Worm (Caenorhabditis elegans): Measurements from ENCODE around the gene C56C10.4.

C56C10.4 gene

DNA sequence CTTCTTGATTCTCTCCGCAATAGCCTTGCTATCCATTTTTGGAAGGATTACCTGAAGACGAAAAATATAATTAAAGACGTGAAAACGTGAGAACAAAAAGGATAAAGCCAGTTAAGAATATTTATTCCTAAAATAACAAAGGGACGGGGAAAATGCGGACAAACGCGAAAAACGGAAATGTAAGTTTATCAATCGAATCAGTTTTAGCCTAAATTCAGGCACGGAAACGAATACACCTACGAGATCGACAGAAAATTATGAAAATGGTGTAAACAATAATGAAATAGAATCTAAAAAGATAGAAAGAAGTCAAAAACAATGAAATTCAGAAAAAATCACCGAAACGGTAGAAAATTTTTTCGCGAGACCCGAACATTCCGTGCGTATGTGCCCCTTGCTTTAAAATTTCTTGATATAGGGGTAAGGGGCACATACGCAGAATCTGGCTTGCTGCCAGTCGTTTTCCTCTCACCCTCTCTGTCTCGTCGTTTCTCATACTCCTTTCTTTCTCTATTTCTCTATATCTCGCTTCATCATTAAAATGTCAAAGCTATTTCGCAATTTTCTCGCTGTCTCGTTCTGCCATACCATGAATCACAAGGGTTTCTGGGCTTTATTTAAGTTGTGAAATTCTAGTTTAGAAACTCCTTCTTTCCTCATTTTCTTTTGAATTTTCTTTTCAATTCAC is 5.9 kb downstream of the C56C10.4 start, which contains the start of gene icd-1 (continued):
- TF ChIP-seq elt-3 (tag; optimal IDR thresholded peaks at IDR 0.05), result peak in 5 of 6 experiments; percentile 50 to 93 (median 68)
- peak; percentile 84 to 87 for TF ChIP-seq lin-35 (GFP tag; optimal IDR thresholded peaks at IDR 0.05)
- peak; percentile 88 for TF ChIP-seq irx-1 (tag; optimal IDR thresholded peaks at IDR 0.05)
- peak; percentile 98 for TF ChIP-seq swsn-7 (tag; optimal IDR thresholded peaks at IDR 0.05)
- TF ChIP-seq fkh-4 (tag; optimal IDR thresholded peaks at IDR 0.05; ENCODE audit: borderline replicate concordance), result peak; percentile 66
- peak; percentile 94 for TF ChIP-seq jun-1 (tag; optimal IDR thresholded peaks at IDR 0.05)
- TF ChIP-seq mab-9 (GFP tag; IDR thresholded peaks at IDR 0.05), result peak; percentile 65
- TF ChIP-seq ztf-4 (tag; optimal IDR thresholded peaks at IDR 0.05), result peak; percentile 97
- TF ChIP-seq Y116A8C.19 (tag; optimal IDR thresholded peaks at IDR 0.05; ENCODE audit: borderline replicate concordance), result no peak
- peak; percentile 96 for TF ChIP-seq isw-1 (GFP tag; IDR thresholded peaks at IDR 0.05)
- peak; percentile 86 for TF ChIP-seq egl-13 (tag; optimal IDR thresholded peaks at IDR 0.05)
- TF ChIP-seq F16B12.6 (tag; optimal IDR thresholded peaks at IDR 0.05), result peak; percentile 69
- peak; percentile 76 to 81 (median 76) for TF ChIP-seq dpl-1 (GFP tag; optimal IDR thresholded peaks at IDR 0.05)
- peak; percentile 97 for TF ChIP-seq nhr-47 (tag; optimal IDR thresholded peaks at IDR 0.05)
- peak; percentile 95 for TF ChIP-seq fos-1 (tag; optimal IDR thresholded peaks at IDR 0.05)
- TF ChIP-seq nhr-20 (tag; optimal IDR thresholded peaks at IDR 0.05), result peak; percentile 98
- no peak for TF ChIP-seq ets-5 (GFP tag; IDR thresholded peaks at IDR 0.05)
- TF ChIP-seq fkh-10 (GFP tag; optimal IDR thresholded peaks at IDR 0.05), result peak; percentile 86
- peak in 1 of 2 experiments; percentile 85 for TF ChIP-seq ztf-11 (tag; optimal IDR thresholded peaks at IDR 0.05)
- peak; percentile 94 for TF ChIP-seq dsc-1 (tag; optimal IDR thresholded peaks at IDR 0.05)
- TF ChIP-seq nhr-84 (tag; optimal IDR thresholded peaks at IDR 0.05), result no peak
- peak in 1 of 2 experiments; percentile 82 for TF ChIP-seq egl-27 (tag; optimal IDR thresholded peaks at IDR 0.05)
- TF ChIP-seq pqm-1 (tag; optimal IDR thresholded peaks at IDR 0.05), result no peak
- peak; percentile 93 for TF ChIP-seq nhr-237 (tag; optimal IDR thresholded peaks at IDR 0.05)
- no peak for TF ChIP-seq nhr-76 (tag; optimal IDR thresholded peaks at IDR 0.05)
- TF ChIP-seq ces-1 (GFP tag; optimal IDR thresholded peaks at IDR 0.05), result no peak
- TF ChIP-seq hpl-2 (GFP tag; optimal IDR thresholded peaks at IDR 0.05), result peak; percentile 91
- peak; percentile 94 for TF ChIP-seq nhr-77 (tag; optimal IDR thresholded peaks at IDR 0.05)
- peak; percentile 95 for TF ChIP-seq unc-86 (tag; optimal IDR thresholded peaks at IDR 0.05)
- TF ChIP-seq lin-39 (tag; optimal IDR thresholded peaks at IDR 0.05), result peak; percentile 94
- peak; percentile 91 to 95 (median 93) for TF ChIP-seq ceh-82 (tag; optimal IDR thresholded peaks at IDR 0.05)
- peak; percentile 93 to 96 for TF ChIP-seq efl-1 (optimal IDR thresholded peaks at IDR 0.05)
- TF ChIP-seq efl-1 (GFP tag; optimal IDR thresholded peaks at IDR 0.05 in 1 of 2), result peak; percentile 73 to 98
- TF ChIP-seq nhr-12 (tag; optimal IDR thresholded peaks at IDR 0.05), result no peak
- no peak for TF ChIP-seq unc-62 (GFP tag; optimal IDR thresholded peaks at IDR 0.05)
- TF ChIP-seq tbx-2 (tag; optimal IDR thresholded peaks at IDR 0.05), result peak; percentile 97
- peak; percentile 70 for TF ChIP-seq C04F5.9 (tag; optimal IDR thresholded peaks at IDR 0.05)
- no peak for TF ChIP-seq unc-30 (tag; optimal IDR thresholded peaks at IDR 0.05)
- peak; percentile 99 for TF ChIP-seq snu-23 (GFP tag; optimal IDR thresholded peaks at IDR 0.05)
- peak; percentile 99 for TF ChIP-seq zip-4 (GFP tag; optimal IDR thresholded peaks at IDR 0.05)
- peak; percentile 97 for TF ChIP-seq nhr-11 (tag; optimal IDR thresholded peaks at IDR 0.05)
- peak; percentile 98 for TF ChIP-seq lin-14 (GFP tag; optimal IDR thresholded peaks at IDR 0.05)
- peak; percentile 80 for TF ChIP-seq ceh-8 (GFP tag; optimal IDR thresholded peaks at IDR 0.05)
- peak; percentile 67 for TF ChIP-seq mef-2 (tag; optimal IDR thresholded peaks at IDR 0.05)
- TF ChIP-seq alr-1 (tag; optimal IDR thresholded peaks at IDR 0.05; ENCODE audit: borderline replicate concordance), result no peak
- peak; percentile 75 for TF ChIP-seq sup-37 (GFP tag; optimal IDR thresholded peaks at IDR 0.05)
- peak; percentile 83 for TF ChIP-seq snpc-4 (tag; optimal IDR thresholded peaks at IDR 0.05)
- TF ChIP-seq hlh-17 (GFP tag; optimal IDR thresholded peaks at IDR 0.05; ENCODE audit: borderline replicate concordance), result no peak
- peak; percentile 96 for TF ChIP-seq nhr-19 (GFP tag; conservative IDR thresholded peaks at IDR 0.05)
- peak; percentile 99 for TF ChIP-seq nhr-85 (tag)
- TF ChIP-seq nhr-71 (tag; optimal IDR thresholded peaks at IDR 0.05), result peak; percentile 99
- peak; percentile 85 for TF ChIP-seq aha-1 (tag; optimal IDR thresholded peaks at IDR 0.05)
